Worm (Caenorhabditis elegans): ENCODE measurements around the gene cest-9.1.

cest-9.1 gene

ce11 chrX:12182684-12183477, 43.1 kb upstream of the cest-9.1 start:
- TF ChIP-seq pes-1 (GFP tag; IDR thresholded peaks at IDR 0.05) (peak; percentile 30; the same call in 1 of the 2 replicates), hmg-4 (GFP tag; optimal IDR thresholded peaks at IDR 0.05) (peak; percentile 2), F13C5.2 (tag; optimal IDR thresholded peaks at IDR 0.05) (peak; percentile 25), scrt-1 (GFP tag; IDR thresholded peaks at IDR 0.05) (no peak), ceh-36 (tag; optimal IDR thresholded peaks at IDR 0.05) (no peak)

ce11 chrX:12184393-12184792, 41.6 kb upstream of the cest-9.1 start:
- no peak for TF ChIP-seq flt-1 (GFP tag; IDR thresholded peaks at IDR 0.05)
- TF ChIP-seq pes-1 (GFP tag; IDR thresholded peaks at IDR 0.05): no peak
- TF ChIP-seq B0310.2 (tag; optimal IDR thresholded peaks at IDR 0.05): no peak
- TF ChIP-seq scrt-1 (GFP tag; IDR thresholded peaks at IDR 0.05): no peak
- no peak for TF ChIP-seq hnd-1 (tag; optimal IDR thresholded peaks at IDR 0.05)
- TF ChIP-seq sea-1 (GFP tag; conservative IDR thresholded peaks at IDR 0.05): no peak
- no peak for TF ChIP-seq F13C5.2 (tag; optimal IDR thresholded peaks at IDR 0.05)
- TF ChIP-seq ets-7 (tag; optimal IDR thresholded peaks at IDR 0.05): no peak
- no peak for TF ChIP-seq tra-4 (tag; optimal IDR thresholded peaks at IDR 0.05)

- no peak for TF ChIP-seq F13C5.2 (tag; optimal IDR thresholded peaks at IDR 0.05)
- TF ChIP-seq sea-1 (GFP tag; conservative IDR thresholded peaks at IDR 0.05): no peak
- no peak for TF ChIP-seq tbx-37 (GFP tag; conservative IDR thresholded peaks at IDR 0.05)
- no peak for TF ChIP-seq ama-1 (optimal IDR thresholded peaks at IDR 0.05)
- TF ChIP-seq hmg-4 (GFP tag; optimal IDR thresholded peaks at IDR 0.05): no peak
- TF ChIP-seq ets-7 (tag; optimal IDR thresholded peaks at IDR 0.05): no peak
- no peak for TF ChIP-seq tra-4 (tag; optimal IDR thresholded peaks at IDR 0.05)
- no peak for TF ChIP-seq pes-1 (GFP tag; IDR thresholded peaks at IDR 0.05)
- TF ChIP-seq ceh-13 (GFP tag; optimal IDR thresholded peaks at IDR 0.05): no peak
- no peak for TF ChIP-seq B0310.2 (tag; optimal IDR thresholded peaks at IDR 0.05)
- TF ChIP-seq tbx-11 (GFP tag; IDR thresholded peaks at IDR 0.05): no peak
- TF ChIP-seq hmbx-1 (tag; optimal IDR thresholded peaks at IDR 0.05): no peak
- no peak for TF ChIP-seq hnd-1 (tag; optimal IDR thresholded peaks at IDR 0.05)
- TF ChIP-seq ceh-36 (tag; optimal IDR thresholded peaks at IDR 0.05): no peak
- no peak for TF ChIP-seq flt-1 (GFP tag; IDR thresholded peaks at IDR 0.05)
Measured at ce11 chrX:12185847-12186559, 40.0 kb upstream of the cest-9.1 start.

ce11 chrX:12186592-12186991, 39.4 kb upstream of the cest-9.1 start:
- TF ChIP-seq ceh-36 (tag; optimal IDR thresholded peaks at IDR 0.05): no peak
- no peak for TF ChIP-seq ets-7 (tag; optimal IDR thresholded peaks at IDR 0.05)
- no peak for TF ChIP-seq hnd-1 (tag; optimal IDR thresholded peaks at IDR 0.05)
- TF ChIP-seq ceh-13 (GFP tag; optimal IDR thresholded peaks at IDR 0.05): no peak
- TF ChIP-seq sea-1 (GFP tag; conservative IDR thresholded peaks at IDR 0.05): no peak
- no peak for TF ChIP-seq tra-4 (tag; optimal IDR thresholded peaks at IDR 0.05)
- TF ChIP-seq hmg-4 (GFP tag; optimal IDR thresholded peaks at IDR 0.05): no peak
- no peak for TF ChIP-seq scrt-1 (GFP tag; IDR thresholded peaks at IDR 0.05)
- TF ChIP-seq tbx-11 (GFP tag; IDR thresholded peaks at IDR 0.05): no peak
- no peak for TF ChIP-seq flt-1 (GFP tag; IDR thresholded peaks at IDR 0.05)

ce11 chrX:12188280-12189071, 37.5 kb upstream of the cest-9.1 start:
- TF ChIP-seq hmg-4 (GFP tag; optimal IDR thresholded peaks at IDR 0.05) (peak; percentile 51), flt-1 (GFP tag; IDR thresholded peaks at IDR 0.05) (no peak), sea-1 (GFP tag; conservative IDR thresholded peaks at IDR 0.05) (no peak)

ce11 chrX:12197367-12197766, 28.6 kb upstream of the cest-9.1 start:
- TF ChIP-seq pes-1 (GFP tag; IDR thresholded peaks at IDR 0.05) (no peak), B0310.2 (tag; optimal IDR thresholded peaks at IDR 0.05) (no peak), tbx-37 (GFP tag; conservative IDR thresholded peaks at IDR 0.05) (no peak), hmbx-1 (tag; optimal IDR thresholded peaks at IDR 0.05) (no peak), scrt-1 (GFP tag; IDR thresholded peaks at IDR 0.05) (no peak), flt-1 (GFP tag; IDR thresholded peaks at IDR 0.05) (no peak), hmg-4 (GFP tag; optimal IDR thresholded peaks at IDR 0.05) (no peak), tbx-11 (GFP tag; IDR thresholded peaks at IDR 0.05) (no peak), ama-1 (optimal IDR thresholded peaks at IDR 0.05) (no peak), sea-1 (GFP tag; conservative IDR thresholded peaks at IDR 0.05) (no peak), aly-1 (tag; optimal IDR thresholded peaks at IDR 0.05) (no peak), hnd-1 (tag; optimal IDR thresholded peaks at IDR 0.05) (no peak)

ce11 chrX:12198298-12198697, 27.7 kb upstream of the cest-9.1 start:
- TF ChIP-seq sea-1 (GFP tag; conservative IDR thresholded peaks at IDR 0.05): no peak
- TF ChIP-seq aly-1 (tag; optimal IDR thresholded peaks at IDR 0.05): no peak
- TF ChIP-seq ets-7 (tag; optimal IDR thresholded peaks at IDR 0.05): no peak
- TF ChIP-seq flt-1 (GFP tag; IDR thresholded peaks at IDR 0.05): no peak
- no peak for TF ChIP-seq tbx-11 (GFP tag; IDR thresholded peaks at IDR 0.05)
- TF ChIP-seq hnd-1 (tag; optimal IDR thresholded peaks at IDR 0.05): no peak
- no peak for TF ChIP-seq hmg-4 (GFP tag; optimal IDR thresholded peaks at IDR 0.05)
- TF ChIP-seq ama-1 (optimal IDR thresholded peaks at IDR 0.05): no peak
- no peak for TF ChIP-seq pes-1 (GFP tag; IDR thresholded peaks at IDR 0.05)
- no peak for TF ChIP-seq B0310.2 (tag; optimal IDR thresholded peaks at IDR 0.05)
- no peak for TF ChIP-seq tbx-37 (GFP tag; conservative IDR thresholded peaks at IDR 0.05)
- no peak for TF ChIP-seq hmbx-1 (tag; optimal IDR thresholded peaks at IDR 0.05)
- TF ChIP-seq ceh-36 (tag; optimal IDR thresholded peaks at IDR 0.05): no peak
- TF ChIP-seq F13C5.2 (tag; optimal IDR thresholded peaks at IDR 0.05): no peak
- TF ChIP-seq ceh-13 (GFP tag; optimal IDR thresholded peaks at IDR 0.05): no peak
- TF ChIP-seq tra-4 (tag; optimal IDR thresholded peaks at IDR 0.05): no peak
- TF ChIP-seq scrt-1 (GFP tag; IDR thresholded peaks at IDR 0.05): no peak

Measured in whole organism, early embryonic.